Worm (Caenorhabditis elegans): ENCODE data around the gene C06A1.6.

Gene C06A1.6

DNA sequence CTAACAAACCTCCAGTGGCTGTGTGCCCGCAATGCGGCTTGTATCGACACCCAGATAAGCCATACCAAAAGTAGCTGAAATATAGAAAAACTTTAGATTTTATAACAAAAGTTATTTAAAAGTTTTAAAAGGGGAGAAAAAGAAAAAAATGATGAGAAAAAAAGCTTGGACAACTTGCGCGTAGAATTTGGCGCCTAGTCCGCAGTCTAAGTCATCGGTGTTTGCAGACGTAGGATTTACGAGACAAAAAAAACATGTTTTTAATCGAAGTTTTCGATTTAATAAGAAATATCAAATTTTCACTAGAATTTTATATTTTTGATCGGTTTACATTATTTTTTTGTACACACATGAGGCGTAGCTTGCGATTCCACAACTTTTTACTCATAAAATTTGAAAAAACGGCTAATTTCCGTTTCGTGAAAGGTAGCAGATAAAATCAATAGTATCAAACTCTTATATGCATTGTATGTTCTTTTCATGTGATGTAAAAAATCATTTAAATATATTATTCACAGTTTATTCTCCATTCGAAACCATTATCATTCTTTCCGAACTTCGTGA lies 22.5 kb downstream of the C06A1.6 start, which contains the start of gene pro-1 (continued):
- TF ChIP-seq snpc-1.1 (tag; optimal IDR thresholded peaks at IDR 0.05; ENCODE audit: insufficient read depth) (peak; percentile 37), athp-1 (tag; optimal IDR thresholded peaks at IDR 0.05) (peak; percentile 99), lsl-1 (GFP tag; optimal IDR thresholded peaks at IDR 0.05) (peak; percentile 15), C17E4.6 (GFP tag; IDR thresholded peaks at IDR 0.05) (no peak), zim-3 (tag; optimal IDR thresholded peaks at IDR 0.05) (peak; percentile 77), dox-1 (GFP tag; IDR thresholded peaks at IDR 0.05) (peak; percentile 67), egrh-3 (GFP tag; IDR thresholded peaks at IDR 0.05) (no peak), F37B4.10 (GFP tag; IDR thresholded peaks at IDR 0.05) (no peak), hlh-26 (GFP tag; conservative IDR thresholded peaks at IDR 0.05) (no peak), nhr-90 (tag; optimal IDR thresholded peaks at IDR 0.05) (no peak), ztf-3 (GFP tag; optimal IDR thresholded peaks at IDR 0.05) (peak; percentile 14), egl-44 (GFP tag; IDR thresholded peaks at IDR 0.05) (peak; percentile 79; the same call in 1 of the 2 replicates), fkh-3 (tag; optimal IDR thresholded peaks at IDR 0.05) (peak; percentile 17), ceh-27 (GFP tag; optimal IDR thresholded peaks at IDR 0.05) (peak; percentile 26), aptf-2 (GFP tag; conservative IDR thresholded peaks at IDR 0.05) (no peak), F22D6.2 (tag; optimal IDR thresholded peaks at IDR 0.05) (peak; percentile 15), ceh-100 (GFP tag; IDR thresholded peaks at IDR 0.05) (peak; percentile 66), hmg-20 (GFP tag; IDR thresholded peaks at IDR 0.05) (peak; percentile 30; the same call in 1 of the 2 replicates), B0035.1 (tag; optimal IDR thresholded peaks at IDR 0.05) (peak; percentile 88), sea-2 (GFP tag; IDR thresholded peaks at IDR 0.05) (0 out of 2 replicates have a peak, but pooled peaks have one; percentile 9), K12H6.12 (tag; optimal IDR thresholded peaks at IDR 0.05) (peak; percentile 65), rcor-1 (GFP tag; IDR thresholded peaks at IDR 0.05) (peak; percentile 52; the same call in 1 of the 2 replicates), snpc-4 (GFP tag; optimal IDR thresholded peaks at IDR 0.05) (no peak), snpc-4 (tag; optimal IDR thresholded peaks at IDR 0.05) (peak in 2 of 4 experiments; percentile 58 to 67), sdz-38 (tag; optimal IDR thresholded peaks at IDR 0.05) (no peak), sptf-2 (GFP tag; optimal IDR thresholded peaks at IDR 0.05) (no peak), C06A6.2 (GFP tag; conservative IDR thresholded peaks at IDR 0.05) (peak; percentile 80), unc-130 (GFP tag; optimal IDR thresholded peaks at IDR 0.05) (no peak), chd-7 (tag; optimal IDR thresholded peaks at IDR 0.05) (peak; percentile 94), madf-6 (GFP tag; IDR thresholded peaks at IDR 0.05) (peak; percentile 79), mxl-1 (tag; optimal IDR thresholded peaks at IDR 0.05) (no peak), B0019.2 (GFP tag; conservative IDR thresholded peaks at IDR 0.05) (no peak; the same call in 1 of the 2 replicates), nhr-80 (tag; optimal IDR thresholded peaks at IDR 0.05) (peak; percentile 15), cebp-2 (GFP tag; IDR thresholded peaks at IDR 0.05) (peak; percentile 72), ceh-58 (GFP tag; IDR thresholded peaks at IDR 0.05) (peak; percentile 37; the same call in 1 of the 2 replicates), snpc-3.4 (tag; optimal IDR thresholded peaks at IDR 0.05) (no peak), repo-1 (tag; optimal IDR thresholded peaks at IDR 0.05) (peak; percentile 68), ztf-26 (tag; optimal IDR thresholded peaks at IDR 0.05) (peak; percentile 89), lin-35 (GFP tag; optimal IDR thresholded peaks at IDR 0.05) (peak in 2 of 3 experiments; percentile 40 to 79), zfh-2 (GFP tag; conservative IDR thresholded peaks at IDR 0.05) (no peak), hrde-1 (tag; optimal IDR thresholded peaks at IDR 0.05; ENCODE audit: borderline replicate concordance) (no peak), cebp-1 (GFP tag; IDR thresholded peaks at IDR 0.05) (peak; percentile 18; the same call in 1 of the 2 replicates), cebp-1 (tag; optimal IDR thresholded peaks at IDR 0.05) (peak; percentile 89), ekl-4 (GFP tag; IDR thresholded peaks at IDR 0.05) (peak; percentile 90), attf-3 (GFP tag; conservative IDR thresholded peaks at IDR 0.05) (peak; percentile 36; the same call in 1 of the 2 replicates), F33H1.4 (GFP tag; IDR thresholded peaks at IDR 0.05) (peak; percentile 53), nhr-27 (tag; optimal IDR thresholded peaks at IDR 0.05) (peak; percentile 12), atf-7 (tag; optimal IDR thresholded peaks at IDR 0.05) (peak; percentile 81)

All from whole organism, young adult.